Fruit fly (Drosophila melanogaster) whole organism, embryonic: ENCODE measurements around the gene Bem46.
A peak's percentile ranks its signal among the peaks of the same experiment; 100 is the strongest.

Experiments used
- Atf-2 ChIP-seq: fragments of 200-800 bp; sonication (Bioruptor generic); optimal IDR thresholded peaks from 2 replicates; lab custom pipeline; 2016; ENCODE audit warnings: missing biosample characterization, missing genetic modification characterization
- B-H1 ChIP-seq: fragments of 200-800 bp; sonication (Bioruptor generic); IDR thresholded peaks from 3 replicates; pipeline ENCODE4 v1.3.6; 2022; ENCODE audit warnings: missing biosample characterization, missing genetic modification characterization
- CG10366 ChIP-seq: fragments of 200-800 bp; sonication (Bioruptor generic); IDR thresholded peaks from 2 replicates; pipeline ENCODE4 v1.3.6; 2022; ENCODE audit warnings: missing biosample characterization, missing genetic modification characterization
- CG10543 ChIP-seq: fragments of 200-800 bp; sonication (Bioruptor generic); optimal IDR thresholded peaks from 3 replicates; lab custom pipeline; 2017; ENCODE audit warnings: missing biosample characterization, mild to moderate bottlenecking, missing genetic modification characterization, moderate library complexity
- CG10565 ChIP-seq: fragments of 200-800 bp; sonication (Bioruptor generic); optimal IDR thresholded peaks from 3 replicates; lab custom pipeline; 2016; ENCODE audit warnings: missing biosample characterization, mild to moderate bottlenecking, missing genetic modification characterization
- CG10959 ChIP-seq: fragments of 200-800 bp; sonication (Bioruptor generic); IDR thresholded peaks from 2 replicates; pipeline ENCODE4 v1.3.6; 2022; ENCODE audit warnings: missing biosample characterization, missing genetic modification characterization
- CG10979 ChIP-seq: fragments of 200-800 bp; sonication (Bioruptor generic); optimal IDR thresholded peaks from 2 replicates; lab custom pipeline; 2018; ENCODE audit warnings: missing biosample characterization, mild to moderate bottlenecking, missing genetic modification characterization, moderate library complexity
- CG11560 ChIP-seq: fragments of 200-800 bp; sonication (Bioruptor generic); IDR thresholded peaks from 3 replicates; pipeline ENCODE4 v1.3.6; 2022; ENCODE audit warnings: missing biosample characterization, missing genetic modification characterization
- CG15696 ChIP-seq: fragments of 200-800 bp; sonication (Bioruptor generic); optimal IDR thresholded peaks from 2 replicates; lab custom pipeline; 2019; ENCODE audit warnings: missing biosample characterization, mild to moderate bottlenecking, missing genetic modification characterization, moderate library complexity
- CG1602 ChIP-seq: fragments of 200-800 bp; sonication (Bioruptor generic); optimal IDR thresholded peaks from 3 replicates; lab custom pipeline; 2016; ENCODE audit warnings: missing biosample characterization, missing genetic modification characterization
- CG1603 ChIP-seq: fragments of 200-800 bp; sonication (Bioruptor generic); optimal IDR thresholded peaks from 2 replicates; lab custom pipeline; 2019; ENCODE audit warnings: missing biosample characterization, mild to moderate bottlenecking, missing genetic modification characterization, moderate library complexity
- CG17361 ChIP-seq: fragments of 200-800 bp; sonication (Bioruptor generic); IDR thresholded peaks from 3 replicates; pipeline ENCODE4 v1.3.6; 2022; ENCODE audit warnings: missing biosample characterization, missing genetic modification characterization
- CG2129 ChIP-seq: fragments of 200-800 bp; sonication (Bioruptor generic); IDR thresholded peaks from 2 replicates; pipeline ENCODE4 v1.3.6; 2022; ENCODE audit warnings: missing biosample characterization, missing genetic modification characterization; ENCODE audit not compliant: partially characterized antibody
- CG2199 ChIP-seq: fragments of 200-800 bp; sonication (Bioruptor generic); IDR thresholded peaks from 3 replicates; pipeline ENCODE4 v1.3.6; 2022; ENCODE audit warnings: missing biosample characterization, missing genetic modification characterization
- CG30431 ChIP-seq: fragments of 200-800 bp; sonication (Bioruptor generic); optimal IDR thresholded peaks from 2 replicates; lab custom pipeline; 2017; ENCODE audit warnings: missing biosample characterization, missing genetic modification characterization
- CG4282 ChIP-seq: fragments of 200-800 bp; sonication (Bioruptor generic); optimal IDR thresholded peaks from 2 replicates; lab custom pipeline; 2016; ENCODE audit warnings: missing biosample characterization, missing genetic modification characterization
- CG4404 ChIP-seq: fragments of 200-800 bp; sonication (Bioruptor generic); IDR thresholded peaks from 2 replicates; pipeline ENCODE4 v1.3.6; 2022; ENCODE audit warnings: missing biosample characterization, missing genetic modification characterization
- CG6791 ChIP-seq: fragments of 200-800 bp; sonication (Bioruptor generic); IDR thresholded peaks from 3 replicates; pipeline ENCODE4 v1.3.6; 2022; ENCODE audit warnings: missing biosample characterization, missing genetic modification characterization; ENCODE audit not compliant: partially characterized antibody
- CG6813 ChIP-seq: fragments of 200-800 bp; sonication (Bioruptor generic); optimal IDR thresholded peaks from 2 replicates; lab custom pipeline; 2017; ENCODE audit warnings: missing biosample characterization, missing genetic modification characterization, mild to moderate bottlenecking, moderate library complexity, missing genetic modification reagents
- CG6854 ChIP-seq: fragments of 200-800 bp; sonication (Bioruptor generic); optimal IDR thresholded peaks from 3 replicates; lab custom pipeline; 2017; ENCODE audit warnings: missing biosample characterization, mild to moderate bottlenecking, missing genetic modification characterization
- CG7556 ChIP-seq: fragments of 200-800 bp; sonication (Bioruptor generic); optimal IDR thresholded peaks from 2 replicates; lab custom pipeline; 2017; ENCODE audit warnings: missing biosample characterization, mild to moderate bottlenecking, missing genetic modification characterization
- CG8290 ChIP-seq, 3 experiments: fragments of 200-800 bp; sonication (Bioruptor generic); optimal IDR thresholded peaks; 2 replicates each; lab custom pipeline; 2016 to 2019; ENCODE audit warnings: missing biosample characterization in 3 of 3, missing genetic modification characterization in 3 of 3, mild to moderate bottlenecking in 2 of 3, moderate library complexity in 1 of 3
- CG8359 ChIP-seq: fragments of 200-800 bp; sonication (Bioruptor generic); optimal IDR thresholded peaks from 2 replicates; lab custom pipeline; 2017; ENCODE audit warnings: missing biosample characterization, mild to moderate bottlenecking, missing genetic modification characterization, borderline replicate concordance
- CG9609 ChIP-seq: fragments of 200-800 bp; sonication (Bioruptor generic); optimal IDR thresholded peaks from 3 replicates; lab custom pipeline; 2016; ENCODE audit warnings: missing biosample characterization, missing genetic modification characterization
- CG9797 ChIP-seq: fragments of 200-800 bp; sonication (Bioruptor generic); optimal IDR thresholded peaks from 3 replicates; lab custom pipeline; 2018; ENCODE audit warnings: missing biosample characterization, mild to moderate bottlenecking, missing genetic modification characterization
- E2f2 ChIP-seq: fragments of 200-800 bp; sonication (Bioruptor generic); IDR thresholded peaks from 2 replicates; pipeline ENCODE4 v1.3.6; 2022; ENCODE audit warnings: missing biosample characterization, missing genetic modification characterization
- Hand ChIP-seq: fragments of 200-800 bp; sonication (Bioruptor generic); optimal IDR thresholded peaks from 2 replicates; lab custom pipeline; 2017; ENCODE audit warnings: mild to moderate bottlenecking, missing biosample characterization, missing genetic modification reagents, missing genetic modification characterization
- Hmr ChIP-seq: fragments of 200-800 bp; sonication (Bioruptor generic); optimal IDR thresholded peaks from 3 replicates; lab custom pipeline; 2017; ENCODE audit warnings: mild to moderate bottlenecking, missing biosample characterization, missing genetic modification reagents, missing genetic modification characterization
- Lhr ChIP-seq: fragments of 200-800 bp; sonication (Bioruptor generic); optimal IDR thresholded peaks from 3 replicates; lab custom pipeline; 2017; ENCODE audit warnings: mild to moderate bottlenecking, missing biosample characterization, missing genetic modification reagents, missing genetic modification characterization
- MESR4 ChIP-seq: fragments of 200-800 bp; sonication (Bioruptor generic); optimal IDR thresholded peaks from 2 replicates; lab custom pipeline; 2018; ENCODE audit warnings: missing biosample characterization, mild to moderate bottlenecking, missing genetic modification characterization, moderate library complexity
- Spps ChIP-seq: fragments of 200-800 bp; sonication (Bioruptor generic); optimal IDR thresholded peaks from 2 replicates; lab custom pipeline; 2018; ENCODE audit warnings: missing biosample characterization, mild to moderate bottlenecking, missing genetic modification characterization
- cato ChIP-seq: fragments of 200-800 bp; sonication (Bioruptor generic); optimal IDR thresholded peaks from 2 replicates; lab custom pipeline; 2016; ENCODE audit warnings: missing biosample characterization, missing genetic modification characterization, borderline replicate concordance
- dmrt11E ChIP-seq: fragments of 200-800 bp; sonication (Bioruptor generic); optimal IDR thresholded peaks from 3 replicates; lab custom pipeline; 2018; ENCODE audit warnings: missing biosample characterization, mild to moderate bottlenecking, missing genetic modification characterization, moderate library complexity
- dpn ChIP-seq, 2 experiments: fragments of 200-800 bp; sonication (Bioruptor generic); optimal IDR thresholded peaks; 3 replicates each; lab custom pipeline; 2016; ENCODE audit warnings: missing biosample characterization in 2 of 2, missing genetic modification characterization in 2 of 2
- esg ChIP-seq: fragments of 200-800 bp; sonication (Bioruptor generic); conservative IDR thresholded peaks from 2 replicates; pipeline ENCODE4 v1.3.6; 2022; ENCODE audit warnings: missing biosample characterization, missing genetic modification characterization
- fu2 ChIP-seq: fragments of 200-800 bp; sonication (Bioruptor generic); optimal IDR thresholded peaks from 2 replicates; lab custom pipeline; 2016; ENCODE audit warnings: missing biosample characterization, missing genetic modification characterization
- gfzf ChIP-seq: fragments of 200-800 bp; sonication (Bioruptor generic); optimal IDR thresholded peaks from 2 replicates; lab custom pipeline; 2016; ENCODE audit warnings: missing biosample characterization, mild to moderate bottlenecking, missing genetic modification characterization, moderate library complexity
- ham ChIP-seq: fragments of 200-800 bp; sonication (Bioruptor generic); IDR thresholded peaks from 2 replicates; pipeline ENCODE4 v1.3.6; 2022; ENCODE audit warnings: missing biosample characterization, missing genetic modification characterization
- her ChIP-seq: fragments of 200-800 bp; sonication (Bioruptor generic); optimal IDR thresholded peaks from 2 replicates; lab custom pipeline; 2016; ENCODE audit warnings: missing biosample characterization, missing genetic modification characterization
- ind ChIP-seq: fragments of 200-800 bp; sonication (Bioruptor generic); optimal IDR thresholded peaks from 3 replicates; lab custom pipeline; 2016; ENCODE audit warnings: missing biosample characterization, missing genetic modification characterization
- klu ChIP-seq: fragments of 200-800 bp; sonication (Bioruptor generic); IDR thresholded peaks from 2 replicates; pipeline ENCODE4 v1.3.6; 2022; ENCODE audit warnings: missing biosample characterization, missing genetic modification characterization
- lbe ChIP-seq: fragments of 200-800 bp; sonication (Bioruptor generic); optimal IDR thresholded peaks from 2 replicates; lab custom pipeline; 2016; ENCODE audit warnings: missing biosample characterization, mild to moderate bottlenecking, missing genetic modification characterization
- nom ChIP-seq: fragments of 200-800 bp; sonication (Bioruptor generic); optimal IDR thresholded peaks from 2 replicates; lab custom pipeline; 2017; ENCODE audit warnings: missing biosample characterization, missing genetic modification characterization, mild to moderate bottlenecking, moderate library complexity, missing genetic modification reagents
- pnt ChIP-seq: fragments of 200-800 bp; sonication (Bioruptor generic); optimal IDR thresholded peaks from 3 replicates; lab custom pipeline; 2016; ENCODE audit warnings: missing biosample characterization, missing genetic modification characterization
- pros ChIP-seq: fragments of 200-800 bp; sonication (Bioruptor generic); optimal IDR thresholded peaks from 3 replicates; lab custom pipeline; 2019; ENCODE audit warnings: missing biosample characterization, mild to moderate bottlenecking, missing genetic modification characterization, moderate library complexity
- sna ChIP-seq: fragments of 200-800 bp; sonication (Bioruptor generic); IDR thresholded peaks from 2 replicates; pipeline ENCODE4 v1.3.6; 2022; ENCODE audit warnings: missing biosample characterization, missing genetic modification characterization; ENCODE audit not compliant: partially characterized antibody
- stc ChIP-seq: fragments of 200-800 bp; sonication (Bioruptor generic); IDR thresholded peaks from 2 replicates; pipeline ENCODE4 v1.3.6; 2022; ENCODE audit warnings: missing biosample characterization, missing genetic modification characterization
- trem ChIP-seq: fragments of 200-800 bp; optimal IDR thresholded peaks from 3 replicates; lab custom pipeline; 2019; ENCODE audit warnings: missing biosample characterization, mild to moderate bottlenecking, missing genetic modification characterization, moderate library complexity
- usp ChIP-seq: fragments of >200 bp; optimal IDR thresholded peaks from 2 replicates; lab custom pipeline; 2017; ENCODE audit warnings: missing biosample characterization, missing genetic modification characterization
- zf30C ChIP-seq: fragments of 200-800 bp; sonication (Bioruptor generic); optimal IDR thresholded peaks from 3 replicates; lab custom pipeline; 2018; ENCODE audit warnings: missing biosample characterization, mild to moderate bottlenecking, missing genetic modification characterization

Bem46 gene

dm6 chr2L:2966917-2967316 is 21.0 kb upstream of the Bem46 start (continued):
- TF ChIP-seq sna (GFP tag; lab: Robert Waterston, UW): no peak
- TF ChIP-seq CG2129 (GFP tag; lab: Robert Waterston, UW): no peak
- TF ChIP-seq stc (GFP tag; lab: Robert Waterston, UW): no peak
- TF ChIP-seq CG10565 (GFP tag; lab: Kevin White, UChicago): no peak
- TF ChIP-seq CG10959: peak; percentile 56
- TF ChIP-seq CG8359 (GFP tag; lab: Kevin White, UChicago): peak; percentile 4
- TF ChIP-seq klu (GFP tag; lab: Robert Waterston, UW): no peak
- 0 out of 3 replicates have a peak, but pooled peaks have one; percentile 34 for TF ChIP-seq CG17361 (GFP tag; lab: Robert Waterston, UW)
- no peak for TF ChIP-seq ind (GFP tag; lab: Kevin White, UChicago)
- no peak for TF ChIP-seq CG10366 (GFP tag; lab: Robert Waterston, UW)
- TF ChIP-seq CG2199: 0 out of 3 replicates have a peak, but pooled peaks have one; percentile 8
- TF ChIP-seq CG6813 (GFP tag; lab: Kevin White, UChicago): no peak
- TF ChIP-seq CG10543 (GFP tag; lab: Kevin White, UChicago): no peak
- no peak for TF ChIP-seq MESR4
- TF ChIP-seq CG4404: no peak
- no peak for TF ChIP-seq dpn (GFP tag; optimal IDR thresholded peaks at IDR 0.05; lab: Kevin White, UChicago)
- TF ChIP-seq Lhr (GFP tag; lab: Kevin White, UChicago): no peak
- no peak for TF ChIP-seq pros (GFP tag; lab: Kevin White, UChicago)
- TF ChIP-seq fu2 (GFP tag; lab: Kevin White, UChicago): no peak
- TF ChIP-seq CG10979 (tag; lab: Kevin White, UChicago): peak; percentile 46
- no peak for TF ChIP-seq gfzf
- TF ChIP-seq cato (GFP tag; lab: Kevin White, UChicago): no peak
- TF ChIP-seq Hmr (GFP tag; lab: Kevin White, UChicago): no peak
- no peak for TF ChIP-seq CG4282 (GFP tag; lab: Kevin White, UChicago)
- TF ChIP-seq lbe (GFP tag; lab: Kevin White, UChicago): no peak
- no peak for TF ChIP-seq CG11560
- TF ChIP-seq CG9797 (GFP tag; lab: Kevin White, UChicago): peak; percentile 17
- TF ChIP-seq CG15696 (tag; lab: Kevin White, UChicago): peak; percentile 31
- TF ChIP-seq nom (GFP tag; lab: Kevin White, UChicago): no peak
- TF ChIP-seq Atf-2: no peak
- TF ChIP-seq her (GFP tag; lab: Kevin White, UChicago): no peak
- TF ChIP-seq dmrt11E: peak; percentile 54
- TF ChIP-seq CG8290 (GFP tag; optimal IDR thresholded peaks at IDR 0.05; lab: Kevin White, UChicago): peak; percentile 31
- peak in 1 of 2 experiments; percentile 65 for TF ChIP-seq CG8290 (tag; optimal IDR thresholded peaks at IDR 0.05; lab: Kevin White, UChicago)
- peak; percentile 53 for TF ChIP-seq CG1603 (tag; lab: Kevin White, UChicago)
- TF ChIP-seq CG6791 (GFP tag; lab: Robert Waterston, UW): no peak
- no peak for TF ChIP-seq CG7556 (GFP tag; lab: Kevin White, UChicago)
- TF ChIP-seq Hand: no peak
- no peak for TF ChIP-seq CG6854
- TF ChIP-seq usp: no peak
- TF ChIP-seq CG9609 (GFP tag; lab: Kevin White, UChicago): no peak
- TF ChIP-seq B-H1 (GFP tag; lab: Robert Waterston, UW): no peak
- TF ChIP-seq Spps: no peak
- no peak for TF ChIP-seq esg (GFP tag; lab: Robert Waterston, UW)
- no peak for TF ChIP-seq E2f2 (GFP tag; lab: Robert Waterston, UW)
- TF ChIP-seq trem: peak; percentile 8
- TF ChIP-seq zf30C (GFP tag; lab: Kevin White, UChicago): no peak
- TF ChIP-seq CG30431: peak; percentile 2
- no peak for TF ChIP-seq pnt (GFP tag; lab: Kevin White, UChicago)
- TF ChIP-seq CG1602 (GFP tag; lab: Kevin White, UChicago): no peak
- TF ChIP-seq ham: no peak
